Fruit fly (Drosophila melanogaster) whole organism, prepupa: Measurements from ENCODE around the gene milt.
A peak's percentile ranks its signal among the peaks of the same experiment; 100 is the strongest.

Experiments used
- Blimp-1 ChIP-seq: fragments of 200-800 bp; sonication (Bioruptor generic); optimal IDR thresholded peaks from 3 replicates; lab custom pipeline; 2017; ENCODE audit warnings: missing biosample characterization, missing genetic modification characterization, mild to moderate bottlenecking, moderate library complexity, missing genetic modification reagents
- CG10631 ChIP-seq: fragments of 200-800 bp; sonication (Bioruptor generic); optimal IDR thresholded peaks from 2 replicates; lab custom pipeline; 2016; ENCODE audit warnings: missing biosample characterization, missing genetic modification characterization
- CG11294 ChIP-seq: fragments of 200-800 bp; sonication (Bioruptor generic); IDR thresholded peaks from 2 replicates; pipeline ENCODE4 v1.3.6; 2022; ENCODE audit warnings: missing biosample characterization, missing genetic modification characterization
- CG15336 ChIP-seq: fragments of 200-800 bp; sonication (Bioruptor generic); IDR thresholded peaks from 2 replicates; pipeline ENCODE4 v1.3.6; 2022; ENCODE audit warnings: missing biosample characterization, missing genetic modification characterization
- CG1621 ChIP-seq: fragments of 200-800 bp; sonication (Bioruptor generic); optimal IDR thresholded peaks from 3 replicates; lab custom pipeline; 2018; ENCODE audit warnings: missing biosample characterization, mild to moderate bottlenecking, missing genetic modification characterization
- CG16779 ChIP-seq: fragments of 200-800 bp; sonication (Bioruptor generic); optimal IDR thresholded peaks from 3 replicates; lab custom pipeline; 2017; ENCODE audit warnings: missing biosample characterization, mild to moderate bottlenecking, missing genetic modification characterization
- CG34406 ChIP-seq: fragments of 200-800 bp; sonication (Bioruptor generic); optimal IDR thresholded peaks from 3 replicates; lab custom pipeline; 2016; ENCODE audit warnings: missing biosample characterization, missing genetic modification characterization
- CG4318 ChIP-seq: fragments of 200-800 bp; sonication (Bioruptor generic); optimal IDR thresholded peaks from 3 replicates; lab custom pipeline; 2017; ENCODE audit warnings: missing biosample characterization, mild to moderate bottlenecking, missing genetic modification characterization
- CG6808 ChIP-seq: fragments of 200-800 bp; sonication (Bioruptor generic); optimal IDR thresholded peaks from 3 replicates; lab custom pipeline; 2017; ENCODE audit warnings: missing biosample characterization, missing genetic modification characterization, mild to moderate bottlenecking, moderate library complexity, missing genetic modification reagents
- CG8119 ChIP-seq: fragments of 200-800 bp; sonication (Bioruptor generic); IDR thresholded peaks from 3 replicates; pipeline ENCODE4 v1.3.6; 2022; ENCODE audit warnings: missing biosample characterization, missing genetic modification characterization
- CG9139 ChIP-seq: fragments of 200-800 bp; sonication (Bioruptor generic); optimal IDR thresholded peaks from 3 replicates; lab custom pipeline; 2017; ENCODE audit warnings: missing biosample characterization, mild to moderate bottlenecking, missing genetic modification characterization
- Eip78C ChIP-seq: fragments of 200-800 bp; sonication (Bioruptor generic); peaks from one replicate; lab custom pipeline; 2016; ENCODE audit warnings: missing biosample characterization, missing genetic modification characterization
- Eip93F ChIP-seq: fragments of 200-800 bp; sonication (Bioruptor generic); optimal IDR thresholded peaks from 2 replicates; lab custom pipeline; 2016; ENCODE audit warnings: missing biosample characterization, mild to moderate bottlenecking, missing genetic modification characterization
- Ets21C ChIP-seq: fragments of 200-800 bp; sonication (Bioruptor generic); optimal IDR thresholded peaks from 3 replicates; lab custom pipeline; 2016; ENCODE audit warnings: missing biosample characterization, missing genetic modification characterization
- Hr38 ChIP-seq: sonication (Bioruptor generic); optimal IDR thresholded peaks from 2 replicates; lab custom pipeline; 2016; ENCODE audit warnings: missing biosample characterization, missing genetic modification characterization
- Hr39 ChIP-seq: fragments of 200-800 bp; sonication (Bioruptor generic); optimal IDR thresholded peaks from 2 replicates; lab custom pipeline; 2016; ENCODE audit warnings: missing biosample characterization, missing genetic modification characterization
- Lpt ChIP-seq: fragments of 200-800 bp; sonication (Bioruptor generic); optimal IDR thresholded peaks from 3 replicates; lab custom pipeline; 2016; ENCODE audit warnings: missing biosample characterization, missing genetic modification characterization
- Met ChIP-seq: fragments of 200-800 bp; sonication (Bioruptor generic); optimal IDR thresholded peaks from 3 replicates; lab custom pipeline; 2016; ENCODE audit warnings: missing biosample characterization, missing genetic modification characterization
- Sox102F ChIP-seq: fragments of 200-800 bp; sonication (Bioruptor generic); optimal IDR thresholded peaks from 2 replicates; lab custom pipeline; 2016; ENCODE audit warnings: missing biosample characterization, mild to moderate bottlenecking, missing genetic modification characterization
- Sox14 ChIP-seq: fragments of 200-800 bp; sonication (Bioruptor generic); optimal IDR thresholded peaks from 3 replicates; lab custom pipeline; 2016; ENCODE audit warnings: missing biosample characterization, missing genetic modification characterization
- acj6 ChIP-seq: fragments of 200-800 bp; sonication (Bioruptor generic); optimal IDR thresholded peaks from 3 replicates; lab custom pipeline; 2016; ENCODE audit warnings: missing biosample characterization, missing genetic modification characterization
- cyc ChIP-seq: fragments of 200-800 bp; sonication (Bioruptor generic); optimal IDR thresholded peaks from 3 replicates; lab custom pipeline; 2016; ENCODE audit warnings: missing biosample characterization, missing genetic modification characterization
- dac ChIP-seq: fragments of 200-800 bp; sonication (Bioruptor generic); optimal IDR thresholded peaks from 2 replicates; lab custom pipeline; 2017; ENCODE audit warnings: missing biosample characterization, mild to moderate bottlenecking, missing genetic modification characterization
- dsx ChIP-seq: fragments of 200-800 bp; optimal IDR thresholded peaks from 3 replicates; lab custom pipeline; 2019; ENCODE audit warnings: missing biosample characterization, mild to moderate bottlenecking, missing genetic modification characterization, moderate library complexity; ENCODE audit not compliant: poor library complexity, severe bottlenecking
- eg ChIP-seq: fragments of 200-800 bp; sonication (Bioruptor generic); IDR thresholded peaks from 3 replicates; pipeline ENCODE4 v1.3.6; 2022; ENCODE audit warnings: missing biosample characterization, missing genetic modification characterization
- esn ChIP-seq: fragments of 200-800 bp; sonication (Bioruptor generic); optimal IDR thresholded peaks from 2 replicates; lab custom pipeline; 2016; ENCODE audit warnings: missing biosample characterization, mild to moderate bottlenecking, missing genetic modification characterization, moderate library complexity
- fd59A ChIP-seq: fragments of 200-800 bp; sonication (Bioruptor generic); optimal IDR thresholded peaks from 2 replicates; lab custom pipeline; 2017; ENCODE audit warnings: missing biosample characterization, mild to moderate bottlenecking, missing genetic modification characterization, missing genetic modification reagents
- fkh ChIP-seq: fragments of 200-800 bp; sonication (Bioruptor generic); optimal IDR thresholded peaks from 3 replicates; lab custom pipeline; 2017; ENCODE audit warnings: missing biosample characterization, mild to moderate bottlenecking, missing genetic modification characterization, moderate library complexity
- net ChIP-seq: fragments of 200-800 bp; sonication (Bioruptor generic); optimal IDR thresholded peaks from 3 replicates; lab custom pipeline; 2016; ENCODE audit warnings: missing biosample characterization, missing genetic modification characterization
- spab ChIP-seq: fragments of 200-800 bp; sonication (Bioruptor generic); optimal IDR thresholded peaks from 2 replicates; lab custom pipeline; 2017; ENCODE audit warnings: missing biosample characterization, mild to moderate bottlenecking, missing genetic modification characterization, missing genetic modification reagents
- ss ChIP-seq, 2 experiments: fragments of 200-800 bp; sonication (Bioruptor generic); optimal IDR thresholded peaks; 2 replicates in 1 of 2; 3 replicates in 1 of 2; lab custom pipeline; 2017 to 2018; ENCODE audit warnings: mild to moderate bottlenecking in 2 of 2, missing biosample characterization in 2 of 2, missing genetic modification characterization in 2 of 2, moderate library complexity in 1 of 2
- svp ChIP-seq: fragments of 200-800 bp; sonication (Bioruptor generic); peaks from one replicate; lab custom pipeline; 2016; ENCODE audit warnings: missing biosample characterization, missing genetic modification characterization
- topi ChIP-seq: fragments of 200-800 bp; sonication (Bioruptor generic); optimal IDR thresholded peaks from 3 replicates; lab custom pipeline; 2016; ENCODE audit warnings: missing biosample characterization, missing genetic modification characterization
- vri ChIP-seq: fragments of 200-800 bp; sonication (Bioruptor generic); optimal IDR thresholded peaks from 3 replicates; lab custom pipeline; 2016; ENCODE audit warnings: missing biosample characterization, mild to moderate bottlenecking, missing genetic modification characterization

Gene milt

DNA sequence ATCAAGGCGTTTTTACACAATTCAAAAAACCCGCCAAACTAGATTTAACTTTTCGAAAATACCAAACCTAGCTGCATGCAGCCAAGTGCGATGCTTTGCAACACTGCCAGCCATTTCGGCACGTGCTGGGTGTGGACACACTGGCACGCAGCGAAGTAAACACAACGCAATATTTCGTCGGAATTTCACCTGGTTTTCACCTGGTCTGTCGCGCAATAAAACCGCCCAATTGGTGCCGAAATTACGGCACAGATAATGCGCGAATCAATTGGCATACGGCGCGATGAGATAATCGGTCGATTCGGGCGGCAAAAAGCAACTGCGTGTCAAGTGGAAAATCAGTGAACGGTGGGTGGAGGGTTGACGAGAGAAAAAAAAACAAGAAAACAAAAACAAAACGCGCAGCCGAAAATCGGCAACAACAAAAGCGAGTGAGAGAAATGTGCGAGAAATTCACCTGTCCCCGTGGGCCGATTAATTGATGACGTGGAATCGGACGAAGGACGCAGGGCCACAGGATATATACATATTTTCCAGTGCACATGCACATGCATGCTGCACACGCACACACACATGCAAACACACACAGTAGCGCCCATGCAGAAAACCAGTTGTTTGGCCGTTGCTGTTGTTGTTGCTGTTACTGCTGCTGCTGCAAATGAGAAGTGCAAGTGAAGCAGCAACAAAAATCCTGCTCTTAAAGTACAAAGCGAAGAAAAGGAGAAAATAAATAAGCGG is 18.7 kb downstream of the milt start, which contains the start of gene Mnn1 (continued):
- TF ChIP-seq Sox102F (GFP tag; lab: Kevin White, UChicago) (no peak), ss (GFP tag; optimal IDR thresholded peaks at IDR 0.05; lab: Kevin White, UChicago) (no peak), eg (GFP tag; lab: Robert Waterston, UW) (no peak), net (GFP tag; lab: Kevin White, UChicago) (no peak), Ets21C (GFP tag; lab: Kevin White, UChicago) (no peak), CG9139 (GFP tag; lab: Kevin White, UChicago) (no peak), CG8119 (peak; percentile 63; the same call in 2 of the 3 replicates), CG15336 (0 out of 2 replicates have a peak, but pooled peaks have one; percentile 10)

DNA sequence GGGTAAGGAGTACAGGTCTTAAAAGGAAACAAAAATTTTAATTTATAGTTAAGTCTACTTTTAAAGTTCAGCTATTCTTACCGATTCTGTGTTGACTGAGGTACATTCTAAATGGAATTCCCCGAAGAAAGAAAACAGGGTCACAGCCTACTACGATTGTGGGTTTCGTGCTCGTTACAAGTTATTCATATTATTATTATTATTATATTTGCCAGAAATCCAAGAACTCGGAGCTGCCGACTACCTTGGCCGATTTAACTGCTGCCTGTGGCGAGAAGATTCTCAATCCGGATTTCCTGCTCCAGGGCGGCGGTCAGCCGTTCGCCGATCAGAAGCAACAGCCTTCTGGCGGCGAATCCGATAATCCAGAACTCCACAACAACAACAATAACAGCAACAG is 23.1 kb downstream of the milt start, which contains the start of gene Mst27D:
Gene Mst27D, minus strand, starts transcription at position 101 of the 400 bp plus-strand sequence.
- TF ChIP-seq ss (GFP tag; optimal IDR thresholded peaks at IDR 0.05; lab: Kevin White, UChicago) = no peak
- no peak for TF ChIP-seq Sox102F (GFP tag; lab: Kevin White, UChicago)
- no peak for TF ChIP-seq CG11294 (GFP tag; lab: Robert Waterston, UW)
- no peak for TF ChIP-seq Blimp-1 (GFP tag; lab: Kevin White, UChicago)
- TF ChIP-seq Met = no peak
- no peak for TF ChIP-seq CG4318 (GFP tag; lab: Kevin White, UChicago)
- TF ChIP-seq Hr38 (GFP tag; lab: Kevin White, UChicago) = no peak
- TF ChIP-seq Ets21C (GFP tag; lab: Kevin White, UChicago) = no peak
- no peak for TF ChIP-seq fd59A (GFP tag; lab: Kevin White, UChicago)

DNA sequence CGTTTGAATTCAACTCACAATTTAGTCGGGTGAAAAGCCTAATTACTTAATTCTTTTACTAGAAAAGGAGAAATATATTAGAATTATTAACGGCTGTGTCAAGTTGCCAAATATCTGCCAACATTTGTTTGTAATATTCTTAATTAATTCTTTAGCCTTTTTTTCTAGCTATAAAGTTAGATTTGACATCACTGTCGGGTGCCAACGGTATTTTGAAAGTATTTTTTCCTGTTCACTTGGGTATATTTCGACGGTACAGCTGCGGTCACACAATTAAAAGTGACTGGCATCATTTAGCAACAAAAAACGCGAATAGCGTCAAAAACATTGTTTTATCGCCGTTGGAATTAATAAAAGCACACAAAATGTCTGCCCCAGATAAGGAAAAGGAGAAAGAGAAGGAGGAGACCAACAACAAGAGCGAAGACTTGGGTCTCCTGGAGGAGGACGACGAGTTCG is 26.1 kb downstream of the milt start, which contains the start of gene Sem1:
Gene Sem1, plus strand, starts transcription at position 266 of the 459 bp plus-strand sequence.
- TF ChIP-seq net (GFP tag; lab: Kevin White, UChicago) (no peak), Sox14 (no peak), CG16779 (tag; lab: Kevin White, UChicago) (no peak), eg (GFP tag; lab: Robert Waterston, UW) (no peak), Met (no peak), CG34406 (GFP tag; lab: Kevin White, UChicago) (no peak), fkh (GFP tag; lab: Kevin White, UChicago) (no peak), esn (GFP tag; lab: Kevin White, UChicago) (peak; percentile 12), Eip78C (GFP tag; lab: Kevin White, UChicago) (no peak), Ets21C (GFP tag; lab: Kevin White, UChicago) (no peak), Eip93F (GFP tag; lab: Kevin White, UChicago) (no peak), dac (GFP tag; lab: Kevin White, UChicago) (no peak), acj6 (GFP tag; lab: Kevin White, UChicago) (no peak), spab (no peak), CG1621 (tag; lab: Kevin White, UChicago) (no peak), svp (GFP tag; lab: Kevin White, UChicago) (no peak), CG15336 (no peak), topi (peak; percentile 24), Hr39 (GFP tag; lab: Kevin White, UChicago) (no peak), cyc (no peak), Lpt (GFP tag; lab: Kevin White, UChicago) (no peak), CG6808 (GFP tag; lab: Kevin White, UChicago) (peak; percentile 85), CG10631 (GFP tag; lab: Kevin White, UChicago) (no peak)

DNA sequence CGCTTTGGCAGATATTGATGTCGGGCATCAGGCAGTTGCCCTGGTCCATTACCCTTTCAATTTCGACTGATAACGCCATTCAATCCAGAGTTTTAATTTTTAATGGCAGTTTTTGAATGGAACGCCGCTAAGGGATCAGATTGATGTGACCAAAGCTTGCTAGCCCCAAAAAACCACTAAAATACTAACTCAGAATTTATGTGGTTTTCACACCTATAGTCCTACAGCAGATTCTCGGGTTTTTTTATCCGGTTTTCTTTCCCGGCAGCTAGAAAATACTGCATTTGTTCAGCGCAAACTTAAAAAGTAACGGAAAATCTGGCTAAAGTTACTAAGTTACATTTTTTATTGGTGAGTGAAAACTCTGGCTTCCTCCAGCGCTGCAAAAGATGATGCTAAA is 28.1 kb downstream of the milt start, which contains the start of gene Nuf2:
Gene Nuf2, minus strand, starts transcription at position 151 of the 400 bp plus-strand sequence.
- TF ChIP-seq CG1621 (tag; lab: Kevin White, UChicago) (peak; percentile 98), vri (GFP tag; lab: Kevin White, UChicago) (no peak), dsx (GFP tag; lab: Kevin White, UChicago) (peak; percentile 12)
